Fruit fly (Drosophila melanogaster) whole organism, embryonic: ENCODE measurements around the gene VhaPPA1-2.

ENCODE experiments used
- Bdp1 ChIP-seq: fragments of 200-800 bp; sonication (Bioruptor generic); optimal IDR thresholded peaks from 3 replicates; lab custom pipeline; 2016; ENCODE audit warnings: missing biosample characterization, missing genetic modification characterization
- CG10543 ChIP-seq: fragments of 200-800 bp; sonication (Bioruptor generic); optimal IDR thresholded peaks from 3 replicates; lab custom pipeline; 2017; ENCODE audit warnings: missing biosample characterization, mild to moderate bottlenecking, missing genetic modification characterization, moderate library complexity
- CG11695 ChIP-seq: fragments of 200-800 bp; sonication (Bioruptor generic); IDR thresholded peaks from 3 replicates; pipeline ENCODE4 v1.3.6; 2022; ENCODE audit warnings: missing biosample characterization, missing genetic modification characterization
- CG12155 ChIP-seq: fragments of 200-800 bp; sonication (Bioruptor generic); optimal IDR thresholded peaks from 3 replicates; lab custom pipeline; 2016; ENCODE audit warnings: missing biosample characterization, missing genetic modification characterization
- CG12391 ChIP-seq: fragments of 200-800 bp; sonication (Bioruptor generic); optimal IDR thresholded peaks from 3 replicates; lab custom pipeline; 2018; ENCODE audit warnings: missing biosample characterization, mild to moderate bottlenecking, missing genetic modification characterization, moderate library complexity
- CG13287 ChIP-seq: fragments of 200-800 bp; sonication (Bioruptor generic); IDR thresholded peaks from 2 replicates; pipeline ENCODE4 v1.3.6; 2022; ENCODE audit warnings: missing biosample characterization, missing genetic modification characterization; ENCODE audit not compliant: partially characterized antibody
- CG13424 ChIP-seq: fragments of 200-800 bp; sonication (Bioruptor generic); optimal IDR thresholded peaks from 2 replicates; lab custom pipeline; 2019; ENCODE audit warnings: missing biosample characterization, mild to moderate bottlenecking, missing genetic modification characterization, moderate library complexity
- CG17385 ChIP-seq: fragments of 200-800 bp; sonication (Bioruptor generic); optimal IDR thresholded peaks from 3 replicates; lab custom pipeline; 2018; ENCODE audit warnings: missing biosample characterization, mild to moderate bottlenecking, missing genetic modification characterization
- CG17829 ChIP-seq: fragments of 200-800 bp; optimal IDR thresholded peaks from 2 replicates; lab custom pipeline; 2019; ENCODE audit warnings: missing biosample characterization, mild to moderate bottlenecking, missing genetic modification characterization, moderate library complexity
- CG2120 ChIP-seq: fragments of 200-800 bp; sonication (Bioruptor generic); optimal IDR thresholded peaks from 3 replicates; lab custom pipeline; 2016; ENCODE audit warnings: missing biosample characterization, missing genetic modification characterization
- CG2678 ChIP-seq: fragments of 200-800 bp; sonication (Bioruptor generic); optimal IDR thresholded peaks from 3 replicates; lab custom pipeline; 2019; ENCODE audit warnings: missing biosample characterization, mild to moderate bottlenecking, missing genetic modification characterization, moderate library complexity
- CG3281 ChIP-seq: fragments of 200-800 bp; sonication (Bioruptor generic); optimal IDR thresholded peaks from 3 replicates; lab custom pipeline; 2017; ENCODE audit warnings: missing biosample characterization, mild to moderate bottlenecking, missing genetic modification characterization
- CG42726 ChIP-seq: fragments of 200-800 bp; sonication (Bioruptor generic); IDR thresholded peaks from 2 replicates; pipeline ENCODE4 v1.3.6; 2022; ENCODE audit warnings: missing biosample characterization, missing genetic modification characterization; ENCODE audit not compliant: partially characterized antibody
- CG6175 ChIP-seq: fragments of 200-800 bp; sonication (Bioruptor generic); IDR thresholded peaks from 3 replicates; pipeline ENCODE4 v1.3.6; 2022; ENCODE audit warnings: missing biosample characterization, missing genetic modification characterization
- CG7271 ChIP-seq: fragments of 200-800 bp; sonication (Bioruptor generic); optimal IDR thresholded peaks from 2 replicates; lab custom pipeline; 2018; ENCODE audit warnings: missing biosample characterization, mild to moderate bottlenecking, missing genetic modification characterization, moderate library complexity
- CTCF ChIP-seq: fragments of 200-800 bp; sonication (Bioruptor generic); optimal IDR thresholded peaks from 2 replicates; lab custom pipeline; 2017; ENCODE audit warnings: missing biosample characterization, mild to moderate bottlenecking, missing genetic modification characterization, moderate library complexity
- Dad ChIP-seq: fragments of 200-800 bp; sonication (Bioruptor generic); optimal IDR thresholded peaks from 3 replicates; lab custom pipeline; 2016; ENCODE audit warnings: missing biosample characterization, missing genetic modification characterization
- Doc2 ChIP-seq: fragments of 200-800 bp; sonication (Bioruptor generic); IDR thresholded peaks from 2 replicates; pipeline ENCODE4 v1.3.6; 2022; ENCODE audit warnings: missing biosample characterization, missing genetic modification characterization
- Fer1 ChIP-seq: fragments of 200-800 bp; sonication (Bioruptor generic); optimal IDR thresholded peaks from 2 replicates; lab custom pipeline; 2017; ENCODE audit warnings: missing biosample characterization, mild to moderate bottlenecking, missing genetic modification characterization
- Fer3 ChIP-seq: fragments of 200-800 bp; sonication (Bioruptor generic); optimal IDR thresholded peaks from 2 replicates; lab custom pipeline; 2018; ENCODE audit warnings: missing biosample characterization, mild to moderate bottlenecking, missing genetic modification characterization, moderate library complexity
- Hmr ChIP-seq: fragments of 200-800 bp; sonication (Bioruptor generic); optimal IDR thresholded peaks from 3 replicates; lab custom pipeline; 2017; ENCODE audit warnings: mild to moderate bottlenecking, missing biosample characterization, missing genetic modification reagents, missing genetic modification characterization
- Hr51 ChIP-seq, 2 experiments: fragments of 200-800 bp; sonication (Bioruptor generic); optimal IDR thresholded peaks; 2 replicates in 1 of 2; 3 replicates in 1 of 2; lab custom pipeline; 2016 to 2018; ENCODE audit warnings: missing biosample characterization in 2 of 2, missing genetic modification characterization in 2 of 2, mild to moderate bottlenecking in 1 of 2, moderate library complexity in 1 of 2
- Med ChIP-seq: fragments of 200-800 bp; sonication (Bioruptor generic); peaks from one replicate; lab custom pipeline; 2016; ENCODE audit warnings: missing biosample characterization, missing genetic modification characterization, mild to moderate bottlenecking, inconsistent platforms, moderate library complexity
- Ptx1 ChIP-seq: fragments of 200-800 bp; sonication (Bioruptor generic); IDR thresholded peaks from 2 replicates; pipeline ENCODE4 v1.3.6; 2022; ENCODE audit warnings: missing biosample characterization, missing genetic modification characterization
- Rfx ChIP-seq: fragments of 200-800 bp; sonication (Bioruptor generic); IDR thresholded peaks from 2 replicates; pipeline ENCODE4 v1.3.6; 2022; ENCODE audit warnings: missing biosample characterization, missing genetic modification characterization
- Scr ChIP-seq: fragments of 200-800 bp; sonication (Bioruptor generic); IDR thresholded peaks from 2 replicates; pipeline ENCODE4 v1.3.6; 2022; ENCODE audit warnings: missing biosample characterization, missing genetic modification characterization; ENCODE audit not compliant: partially characterized antibody
- Sry-β ChIP-seq: fragments of 200-800 bp; sonication (Bioruptor generic); optimal IDR thresholded peaks from 2 replicates; lab custom pipeline; 2018; ENCODE audit warnings: missing biosample characterization, mild to moderate bottlenecking, missing genetic modification characterization, moderate library complexity
- Xbp1 ChIP-seq: fragments of 200-800 bp; sonication (Bioruptor generic); optimal IDR thresholded peaks from 3 replicates; lab custom pipeline; 2016; ENCODE audit warnings: missing biosample characterization, mild to moderate bottlenecking, missing genetic modification characterization
- abd-A ChIP-seq: fragments of 200-800 bp; sonication (Bioruptor generic); optimal IDR thresholded peaks from 3 replicates; lab custom pipeline; 2019; ENCODE audit warnings: missing biosample characterization, mild to moderate bottlenecking, missing genetic modification characterization, moderate library complexity
- caup ChIP-seq: fragments of 200-800 bp; sonication (Bioruptor generic); optimal IDR thresholded peaks from 3 replicates; lab custom pipeline; 2017; ENCODE audit warnings: missing biosample characterization, mild to moderate bottlenecking, missing genetic modification characterization, moderate library complexity; ENCODE audit not compliant: severe bottlenecking
- cwo ChIP-seq: fragments of 200-800 bp; sonication (Bioruptor generic); optimal IDR thresholded peaks from 3 replicates; lab custom pipeline; 2017; ENCODE audit warnings: missing biosample characterization, missing genetic modification characterization, mild to moderate bottlenecking, moderate library complexity, missing genetic modification reagents
- dan ChIP-seq: fragments of 200-800 bp; sonication (Bioruptor generic); IDR thresholded peaks from 2 replicates; pipeline ENCODE4 v1.3.6; 2022; ENCODE audit warnings: missing biosample characterization, missing genetic modification characterization
- dimm ChIP-seq: fragments of 200-800 bp; sonication (Bioruptor generic); IDR thresholded peaks from 2 replicates; pipeline ENCODE4 v1.3.6; 2022; ENCODE audit warnings: missing biosample characterization, missing genetic modification characterization
- dmrt99B ChIP-seq: fragments of 200-800 bp; sonication (Bioruptor generic); optimal IDR thresholded peaks from 2 replicates; lab custom pipeline; 2018; ENCODE audit warnings: missing biosample characterization, mild to moderate bottlenecking, missing genetic modification characterization, moderate library complexity
- grau ChIP-seq: fragments of 200-800 bp; optimal IDR thresholded peaks from 3 replicates; lab custom pipeline; 2019; ENCODE audit warnings: missing biosample characterization, mild to moderate bottlenecking, missing genetic modification characterization, moderate library complexity
- hbn ChIP-seq: fragments of 200-800 bp; sonication (Bioruptor generic); IDR thresholded peaks from 2 replicates; pipeline ENCODE4 v1.3.6; 2022; ENCODE audit warnings: missing biosample characterization, missing genetic modification characterization; ENCODE audit not compliant: partially characterized antibody
- lab ChIP-seq: fragments of 200-800 bp; sonication (Bioruptor generic); optimal IDR thresholded peaks from 3 replicates; lab custom pipeline; 2017; ENCODE audit warnings: missing biosample characterization, missing genetic modification characterization, mild to moderate bottlenecking, moderate library complexity, missing genetic modification reagents
- lilli ChIP-seq: fragments of 200-800 bp; sonication (Bioruptor generic); optimal IDR thresholded peaks from 3 replicates; lab custom pipeline; 2016; ENCODE audit warnings: missing biosample characterization, missing genetic modification characterization
- oc ChIP-seq: fragments of 200-800 bp; sonication (Bioruptor generic); optimal IDR thresholded peaks from 2 replicates; lab custom pipeline; 2018; ENCODE audit warnings: missing biosample characterization, mild to moderate bottlenecking, missing genetic modification characterization, moderate library complexity
- psq ChIP-seq: fragments of 200-800 bp; sonication (Bioruptor generic); optimal IDR thresholded peaks from 2 replicates; lab custom pipeline; 2017; ENCODE audit warnings: missing biosample characterization, missing genetic modification characterization
- scrt ChIP-seq: fragments of 200-800 bp; sonication (Bioruptor generic); optimal IDR thresholded peaks from 2 replicates; lab custom pipeline; 2018; ENCODE audit warnings: missing biosample characterization, mild to moderate bottlenecking, missing genetic modification characterization, moderate library complexity
- slp2 ChIP-seq: fragments of 200-800 bp; sonication (Bioruptor generic); optimal IDR thresholded peaks from 2 replicates; lab custom pipeline; 2016; ENCODE audit warnings: missing biosample characterization, missing genetic modification characterization
- so ChIP-seq: fragments of 200-800 bp; sonication (Bioruptor generic); IDR thresholded peaks from 3 replicates; pipeline ENCODE4 v1.3.6; 2022; ENCODE audit warnings: missing biosample characterization, missing genetic modification characterization
- tgo ChIP-seq: fragments of 200-800 bp; sonication (Bioruptor generic); IDR thresholded peaks from 3 replicates; pipeline ENCODE4 v1.3.6; 2022; ENCODE audit warnings: missing biosample characterization, missing genetic modification characterization
- tin ChIP-seq: fragments of 200-800 bp; sonication (Bioruptor generic); optimal IDR thresholded peaks from 3 replicates; lab custom pipeline; 2016; ENCODE audit warnings: missing biosample characterization, missing genetic modification characterization
- tup ChIP-seq: fragments of 200-800 bp; sonication (Bioruptor generic); optimal IDR thresholded peaks from 2 replicates; lab custom pipeline; 2016; ENCODE audit warnings: missing biosample characterization, mild to moderate bottlenecking, missing genetic modification characterization, moderate library complexity
- wek ChIP-seq: fragments of 200-800 bp; sonication (Bioruptor generic); optimal IDR thresholded peaks from 3 replicates; lab custom pipeline; 2018; ENCODE audit warnings: missing biosample characterization, mild to moderate bottlenecking, missing genetic modification characterization, moderate library complexity
- zf30C ChIP-seq: fragments of 200-800 bp; sonication (Bioruptor generic); optimal IDR thresholded peaks from 3 replicates; lab custom pipeline; 2018; ENCODE audit warnings: missing biosample characterization, mild to moderate bottlenecking, missing genetic modification characterization

VhaPPA1-2 gene

DNA sequence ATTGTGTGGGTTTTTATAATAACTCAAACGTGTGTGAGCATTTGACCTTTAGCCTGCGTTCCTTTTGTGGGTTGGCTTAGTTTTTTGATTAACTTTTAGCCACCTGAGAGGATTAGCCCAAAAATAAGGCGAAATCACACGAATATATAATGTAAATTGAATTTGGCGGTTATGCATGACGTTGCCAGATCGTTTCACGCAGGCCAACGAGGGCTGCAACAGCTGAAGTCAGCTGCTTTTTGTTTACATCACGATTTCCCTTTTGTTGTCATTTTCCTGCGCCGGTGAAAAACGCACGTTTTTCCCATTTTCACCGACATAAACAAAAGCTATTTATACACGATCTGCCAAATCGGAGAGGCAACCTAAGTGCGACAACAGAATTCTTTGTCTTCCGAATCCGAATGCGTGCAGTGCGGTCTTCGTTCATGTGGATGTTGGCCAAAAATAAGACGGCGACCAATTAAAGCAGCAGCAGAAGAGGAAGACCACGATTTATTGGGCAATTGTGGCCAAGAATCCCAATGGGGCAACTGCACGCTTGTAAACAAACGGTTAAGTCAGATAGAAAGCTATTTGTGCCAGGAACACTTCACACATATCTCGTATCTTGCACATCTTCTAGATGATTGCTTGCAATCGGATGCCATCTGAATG lies 20.7 kb downstream of the VhaPPA1-2 start, which contains the start of gene CG3631 (continued):
- TF ChIP-seq Sry-β (no peak), CG13287 (GFP tag; lab: Robert Waterston, UW) (peak; percentile 56), Bdp1 (no peak), psq (peak; percentile 74), slp2 (GFP tag; lab: Kevin White, UChicago) (peak; percentile 3), Hmr (GFP tag; lab: Kevin White, UChicago) (peak; percentile 20), wek (GFP tag; lab: Kevin White, UChicago) (no peak), cwo (peak; percentile 33), CTCF (GFP tag; lab: Kevin White, UChicago) (peak; percentile 21), Dad (GFP tag; lab: Kevin White, UChicago) (no peak), CG17385 (peak; percentile 81), zf30C (GFP tag; lab: Kevin White, UChicago) (peak; percentile 39), tup (GFP tag; lab: Kevin White, UChicago) (no peak), hbn (GFP tag; lab: Robert Waterston, UW) (peak; percentile 34)

DNA sequence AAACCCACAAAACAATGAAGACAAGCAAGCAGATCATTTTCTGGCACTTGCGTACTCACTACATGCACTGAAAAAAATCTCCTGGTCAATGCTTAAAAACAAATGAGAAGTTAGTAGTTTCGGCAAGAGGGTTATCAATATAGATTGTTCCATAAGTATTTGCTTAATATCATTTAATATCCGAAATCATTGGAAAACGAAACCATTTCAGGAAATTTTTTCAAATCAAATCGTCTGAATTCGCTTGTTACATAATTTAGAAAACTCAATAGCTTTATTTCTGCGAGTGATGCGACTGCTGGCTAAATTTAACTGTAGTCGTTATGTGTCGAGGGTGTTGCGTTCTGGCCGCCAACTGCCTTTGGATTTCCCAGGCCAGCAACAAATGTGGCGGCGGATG lies 21.9 kb downstream of the VhaPPA1-2 start:
- TF ChIP-seq CG7271 (tag; lab: Kevin White, UChicago) = no peak
- no peak for TF ChIP-seq oc
- peak; percentile 38 for TF ChIP-seq Fer1 (GFP tag; lab: Kevin White, UChicago)
- peak; percentile 20 for TF ChIP-seq CG13424 (tag; lab: Kevin White, UChicago)
- 0 out of 3 replicates have a peak, but pooled peaks have one; percentile 16 for TF ChIP-seq so (GFP tag; lab: Robert Waterston, UW)
- TF ChIP-seq abd-A (tag; lab: Kevin White, UChicago) = peak; percentile 70
- peak; percentile 16 for TF ChIP-seq CG10543 (GFP tag; lab: Kevin White, UChicago)
- TF ChIP-seq Fer3 = peak; percentile 29
- TF ChIP-seq Xbp1 (GFP tag; lab: Kevin White, UChicago) = no peak
- no peak for TF ChIP-seq CG6175
- peak; percentile 20 for TF ChIP-seq CG3281 (GFP tag; lab: Kevin White, UChicago)
- peak; percentile 5 for TF ChIP-seq CG12155
- TF ChIP-seq Scr = no peak
- TF ChIP-seq CG2120 (GFP tag; lab: Kevin White, UChicago) = peak; percentile 45
- TF ChIP-seq lilli (GFP tag; lab: Kevin White, UChicago) = peak; percentile 14
- no peak for TF ChIP-seq tin (GFP tag; lab: Kevin White, UChicago)
- TF ChIP-seq CG42726 = no peak
- peak; percentile 36 for TF ChIP-seq dmrt99B (tag; lab: Kevin White, UChicago)
- TF ChIP-seq CG11695 (GFP tag; lab: Robert Waterston, UW) = peak; percentile 18; the same call in 1 of the 3 replicates
- TF ChIP-seq CG12391 = no peak
- peak; percentile 42 for TF ChIP-seq scrt (GFP tag; lab: Kevin White, UChicago)
- TF ChIP-seq tgo (GFP tag; lab: Robert Waterston, UW) = no peak
- TF ChIP-seq lab (GFP tag; lab: Kevin White, UChicago) = peak; percentile 59
- TF ChIP-seq grau (tag; lab: Kevin White, UChicago) = peak; percentile 25
- TF ChIP-seq Med = peak; percentile 61
- TF ChIP-seq dan (GFP tag; lab: Robert Waterston, UW) = no peak
- no peak for TF ChIP-seq CG17829 (tag; lab: Kevin White, UChicago)
- 0 out of 2 replicates have a peak, but pooled peaks have one; percentile 23 for TF ChIP-seq Rfx
- 0 out of 2 replicates have a peak, but pooled peaks have one; percentile 5 for TF ChIP-seq Ptx1 (GFP tag; lab: Robert Waterston, UW)
- TF ChIP-seq zf30C (GFP tag; lab: Kevin White, UChicago) = peak; percentile 23
- TF ChIP-seq Hr51 (GFP tag; optimal IDR thresholded peaks at IDR 0.05; lab: Kevin White, UChicago) = peak in 1 of 2 experiments; percentile 25
- peak; percentile 8 for TF ChIP-seq caup
- TF ChIP-seq Doc2 (GFP tag; lab: Robert Waterston, UW) = no peak
- peak; percentile 54 for TF ChIP-seq CG2678 (tag; lab: Kevin White, UChicago)
- no peak for TF ChIP-seq dimm (GFP tag; lab: Robert Waterston, UW)
